Worm (Caenorhabditis elegans): ENCODE measurements around the gene nrde-2.

DNA sequence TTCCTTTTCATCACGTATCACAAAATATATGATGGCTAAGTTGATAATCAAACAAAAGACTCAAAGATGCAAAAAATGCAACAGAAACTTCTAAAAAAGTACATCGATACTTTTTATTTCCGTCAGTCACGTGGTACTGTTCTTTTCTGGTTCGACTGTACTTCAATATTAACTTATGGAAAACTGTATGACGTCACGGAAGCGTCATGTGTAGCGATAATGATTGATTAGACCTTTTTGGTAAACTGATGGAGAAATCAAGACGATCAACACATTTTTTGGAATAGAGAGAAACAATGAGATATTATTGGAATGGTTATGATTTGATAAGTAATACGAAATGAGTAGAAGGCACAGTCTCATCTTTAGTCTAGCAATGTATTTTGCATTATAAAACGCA, 46.8 kb upstream of the nrde-2 start:
- TF ChIP-seq blmp-1 (tag; optimal IDR thresholded peaks at IDR 0.05; ENCODE audit: insufficient read depth) (peak; percentile 73), R02D3.7 (tag; optimal IDR thresholded peaks at IDR 0.05) (no peak), nhr-25 (tag; optimal IDR thresholded peaks at IDR 0.05) (no peak), mdl-1 (tag; optimal IDR thresholded peaks at IDR 0.05) (no peak), crh-2 (tag; optimal IDR thresholded peaks at IDR 0.05) (no peak)

Measured in whole organism, L2 larva.